Worm (Caenorhabditis elegans) whole organism, early embryonic: Measurements from ENCODE around the gene npr-1.
A peak's percentile ranks its signal among the peaks of the same experiment; 100 is the strongest.

ENCODE experiments used
- B0310.2 ChIP-seq: sonication (generic microtip); optimal IDR thresholded peaks from 2 replicates; lab custom pipeline; 2016; ENCODE audit warnings: mild to moderate bottlenecking, missing genetic modification characterization, missing compliant biosample characterization
- F13C5.2 ChIP-seq: sonication (generic microtip); optimal IDR thresholded peaks from 2 replicates; lab custom pipeline; 2017; ENCODE audit warnings: mild to moderate bottlenecking, missing genetic modification characterization, inconsistent platforms, missing compliant biosample characterization
- aly-1 ChIP-seq: sonication (generic microtip); optimal IDR thresholded peaks from 2 replicates; lab custom pipeline; 2016; ENCODE audit warnings: missing genetic modification characterization, missing compliant biosample characterization
- ama-1 ChIP-seq: fragments of 150-350 bp; optimal IDR thresholded peaks from 2 replicates; lab custom pipeline; 2014
- ceh-13 ChIP-seq: fragments of 200-800 bp; sonication (Bioruptor generic); optimal IDR thresholded peaks from 2 replicates; lab custom pipeline; 2018; ENCODE audit warnings: mild to moderate bottlenecking, missing genetic modification characterization, missing compliant biosample characterization
- ceh-36 ChIP-seq: sonication (generic microtip); optimal IDR thresholded peaks from 2 replicates; lab custom pipeline; 2016; ENCODE audit warnings: missing genetic modification characterization, inconsistent platforms, missing compliant biosample characterization
- ets-7 ChIP-seq: sonication (generic microtip); optimal IDR thresholded peaks from 2 replicates; lab custom pipeline; 2016; ENCODE audit warnings: missing genotype, missing genetic modification characterization, missing compliant biosample characterization
- flt-1 ChIP-seq: fragments of 200-800 bp; sonication (Bioruptor generic); IDR thresholded peaks from 2 replicates; pipeline ENCODE4 v1.3.6; 2022; ENCODE audit warnings: missing genetic modification characterization, missing compliant biosample characterization
- hmbx-1 ChIP-seq: sonication (generic microtip); optimal IDR thresholded peaks from 2 replicates; lab custom pipeline; 2016; ENCODE audit warnings: mild to moderate bottlenecking, missing genetic modification characterization, missing compliant biosample characterization
- hmg-4 ChIP-seq: fragments of 200-800 bp; sonication (Bioruptor generic); optimal IDR thresholded peaks from 2 replicates; lab custom pipeline; 2018; ENCODE audit warnings: mild to moderate bottlenecking, missing genetic modification characterization, missing compliant biosample characterization
- hnd-1 ChIP-seq: sonication (generic microtip); optimal IDR thresholded peaks from 2 replicates; lab custom pipeline; 2016; ENCODE audit warnings: missing genetic modification characterization, missing compliant biosample characterization
- pes-1 ChIP-seq: fragments of 200-800 bp; sonication (Bioruptor generic); IDR thresholded peaks from 2 replicates; pipeline ENCODE4 v1.3.6; 2022; ENCODE audit warnings: missing genetic modification reagents, missing genetic modification characterization, missing compliant biosample characterization
- scrt-1 ChIP-seq: fragments of 200-800 bp; sonication (Bioruptor generic); IDR thresholded peaks from 2 replicates; pipeline ENCODE4 v1.3.6; 2022; ENCODE audit warnings: missing genetic modification characterization, missing compliant biosample characterization
- sea-1 ChIP-seq: fragments of 200-800 bp; sonication (Bioruptor generic); conservative IDR thresholded peaks from 2 replicates; pipeline ENCODE4 v1.3.6; 2022; ENCODE audit warnings: missing genetic modification characterization, missing compliant biosample characterization
- tbx-11 ChIP-seq: fragments of 200-800 bp; sonication (Bioruptor generic); IDR thresholded peaks from 2 replicates; pipeline ENCODE4 v1.3.6; 2022; ENCODE audit warnings: missing genetic modification characterization, missing compliant biosample characterization
- tbx-37 ChIP-seq: fragments of 200-800 bp; sonication (Bioruptor generic); conservative IDR thresholded peaks from 2 replicates; pipeline ENCODE4 v1.3.6; 2022; ENCODE audit warnings: missing genetic modification reagents, missing genetic modification characterization, missing compliant biosample characterization
- tra-4 ChIP-seq: sonication (generic microtip); optimal IDR thresholded peaks from 2 replicates; lab custom pipeline; 2017; ENCODE audit warnings: missing genetic modification characterization, missing compliant biosample characterization

The npr-1 gene

ce11 chrX:4808737-4809136 lies 39.0 kb upstream of the npr-1 start:
- no peak for TF ChIP-seq aly-1 (tag; lab: Kevin White, UChicago)
- TF ChIP-seq tbx-11 (GFP tag; lab: Robert Waterston, UW): no peak
- TF ChIP-seq tra-4: no peak
- no peak for TF ChIP-seq flt-1 (GFP tag; lab: Robert Waterston, UW)
- no peak for TF ChIP-seq ceh-13 (GFP tag; lab: Kevin White, UChicago)
- no peak for TF ChIP-seq F13C5.2
- TF ChIP-seq ama-1 (lab: Kevin White, UChicago): no peak
- no peak for TF ChIP-seq hmg-4 (GFP tag; lab: Kevin White, UChicago)
- TF ChIP-seq pes-1 (GFP tag; lab: Robert Waterston, UW): no peak
- no peak for TF ChIP-seq sea-1 (GFP tag; lab: Robert Waterston, UW)
- TF ChIP-seq ceh-36 (tag; lab: Kevin White, UChicago): no peak
- no peak for TF ChIP-seq scrt-1 (GFP tag; lab: Robert Waterston, UW)
- no peak for TF ChIP-seq hnd-1
- no peak for TF ChIP-seq hmbx-1 (tag; lab: Kevin White, UChicago)

- TF ChIP-seq scrt-1 (GFP tag; lab: Robert Waterston, UW): no peak
- no peak for TF ChIP-seq flt-1 (GFP tag; lab: Robert Waterston, UW)
- TF ChIP-seq ceh-36 (tag; lab: Kevin White, UChicago): no peak
Measured at ce11 chrX:4803942-4804341, 34.2 kb upstream of the npr-1 start.

- TF ChIP-seq aly-1 (tag; lab: Kevin White, UChicago) (no peak), hmg-4 (GFP tag; lab: Kevin White, UChicago) (peak; percentile 33)
Measured at ce11 chrX:4802255-4802654, 32.5 kb upstream of the npr-1 start.

- no peak for TF ChIP-seq B0310.2 (tag; lab: Kevin White, UChicago)
- no peak for TF ChIP-seq ceh-13 (GFP tag; lab: Kevin White, UChicago)
- TF ChIP-seq hnd-1: no peak
Measured at ce11 chrX:4800892-4801291, 31.1 kb upstream of the npr-1 start.

- TF ChIP-seq B0310.2 (tag; lab: Kevin White, UChicago) (no peak), ama-1 (lab: Kevin White, UChicago) (no peak), flt-1 (GFP tag; lab: Robert Waterston, UW) (no peak), ceh-36 (tag; lab: Kevin White, UChicago) (no peak), hmg-4 (GFP tag; lab: Kevin White, UChicago) (no peak), pes-1 (GFP tag; lab: Robert Waterston, UW) (no peak), hnd-1 (no peak), tbx-37 (GFP tag; lab: Robert Waterston, UW) (no peak), hmbx-1 (tag; lab: Kevin White, UChicago) (no peak), aly-1 (tag; lab: Kevin White, UChicago) (no peak), sea-1 (GFP tag; lab: Robert Waterston, UW) (no peak), ceh-13 (GFP tag; lab: Kevin White, UChicago) (no peak), tbx-11 (GFP tag; lab: Robert Waterston, UW) (no peak), scrt-1 (GFP tag; lab: Robert Waterston, UW) (no peak), tra-4 (no peak), ets-7 (tag; lab: Kevin White, UChicago) (no peak), F13C5.2 (no peak)
Measured at ce11 chrX:4800078-4800621, 30.4 kb upstream of the npr-1 start, which contains the start of gene mig-13. TSS of gene mig-13 (minus strand) at chrX:4800128.

- TF ChIP-seq ceh-36 (tag; lab: Kevin White, UChicago): no peak
- TF ChIP-seq B0310.2 (tag; lab: Kevin White, UChicago): no peak
- TF ChIP-seq ceh-13 (GFP tag; lab: Kevin White, UChicago): no peak
- TF ChIP-seq flt-1 (GFP tag; lab: Robert Waterston, UW): no peak
- no peak for TF ChIP-seq F13C5.2
- no peak for TF ChIP-seq tra-4
- no peak for TF ChIP-seq tbx-37 (GFP tag; lab: Robert Waterston, UW)
- TF ChIP-seq ets-7 (tag; lab: Kevin White, UChicago): no peak
- TF ChIP-seq scrt-1 (GFP tag; lab: Robert Waterston, UW): no peak
- no peak for TF ChIP-seq tbx-11 (GFP tag; lab: Robert Waterston, UW)
- no peak for TF ChIP-seq hmbx-1 (tag; lab: Kevin White, UChicago)
- no peak for TF ChIP-seq pes-1 (GFP tag; lab: Robert Waterston, UW)
- TF ChIP-seq hmg-4 (GFP tag; lab: Kevin White, UChicago): no peak
- no peak for TF ChIP-seq aly-1 (tag; lab: Kevin White, UChicago)
- no peak for TF ChIP-seq hnd-1
- TF ChIP-seq sea-1 (GFP tag; lab: Robert Waterston, UW): no peak
Measured at ce11 chrX:4795329-4795728, 25.5 kb upstream of the npr-1 start.

- no peak for TF ChIP-seq sea-1 (GFP tag; lab: Robert Waterston, UW)
- no peak for TF ChIP-seq hmbx-1 (tag; lab: Kevin White, UChicago)
- no peak for TF ChIP-seq ets-7 (tag; lab: Kevin White, UChicago)
- TF ChIP-seq ama-1 (lab: Kevin White, UChicago): no peak
- no peak for TF ChIP-seq hmg-4 (GFP tag; lab: Kevin White, UChicago)
- TF ChIP-seq tbx-11 (GFP tag; lab: Robert Waterston, UW): no peak
- TF ChIP-seq flt-1 (GFP tag; lab: Robert Waterston, UW): no peak
- TF ChIP-seq tbx-37 (GFP tag; lab: Robert Waterston, UW): no peak
- TF ChIP-seq ceh-13 (GFP tag; lab: Kevin White, UChicago): no peak
- no peak for TF ChIP-seq hnd-1
- TF ChIP-seq ceh-36 (tag; lab: Kevin White, UChicago): no peak
- TF ChIP-seq scrt-1 (GFP tag; lab: Robert Waterston, UW): no peak
- no peak for TF ChIP-seq F13C5.2
- no peak for TF ChIP-seq tra-4
- no peak for TF ChIP-seq B0310.2 (tag; lab: Kevin White, UChicago)
- TF ChIP-seq pes-1 (GFP tag; lab: Robert Waterston, UW): no peak
- TF ChIP-seq aly-1 (tag; lab: Kevin White, UChicago): no peak
Measured at ce11 chrX:4794062-4794461, 24.3 kb upstream of the npr-1 start.
